Worm (Caenorhabditis elegans) whole organism, young adult: Measurements from ENCODE around the gene ceh-43.

Experiments
- B0261.1 ChIP-seq: sonication (generic microtip); optimal IDR thresholded peaks from 2 replicates; lab custom pipeline; 2016; ENCODE audit warnings: mild to moderate bottlenecking, missing genetic modification characterization, moderate library complexity, missing compliant biosample characterization
- C17E4.6 ChIP-seq: fragments of 200-800 bp; sonication (Bioruptor generic); IDR thresholded peaks from 2 replicates; pipeline ENCODE4 v1.3.6; 2022; ENCODE audit warnings: missing genetic modification reagents, missing genetic modification characterization, missing compliant biosample characterization
- T26A5.8 ChIP-seq: sonication (generic microtip); optimal IDR thresholded peaks from 2 replicates; lab custom pipeline; 2016; ENCODE audit warnings: missing genetic modification characterization, missing compliant biosample characterization
- aptf-2 ChIP-seq: fragments of 200-800 bp; sonication (Bioruptor generic); conservative IDR thresholded peaks from 2 replicates; pipeline ENCODE4 v1.3.6; 2022; ENCODE audit warnings: missing genetic modification reagents, missing genetic modification characterization, missing compliant biosample characterization
- attf-6 ChIP-seq: fragments of 200-800 bp; sonication (Bioruptor generic); IDR thresholded peaks from 2 replicates; pipeline ENCODE4 v1.3.6; 2022; ENCODE audit warnings: missing genetic modification reagents, missing genetic modification characterization, missing compliant biosample characterization
- bed-1 ChIP-seq: fragments of 200-800 bp; sonication (Bioruptor generic); IDR thresholded peaks from 2 replicates; pipeline ENCODE4 v1.3.6; 2022; ENCODE audit warnings: missing genetic modification reagents, missing genetic modification characterization, missing compliant biosample characterization
- ets-4 ChIP-seq: fragments of 200-800 bp; sonication (Bioruptor generic); optimal IDR thresholded peaks from 2 replicates; lab custom pipeline; 2018; ENCODE audit warnings: mild to moderate bottlenecking, missing genetic modification characterization, missing compliant biosample characterization
- mxl-1 ChIP-seq: sonication (generic microtip); optimal IDR thresholded peaks from 2 replicates; lab custom pipeline; 2016; ENCODE audit warnings: missing genetic modification characterization, missing compliant biosample characterization
- sdz-38 ChIP-seq: sonication (generic microtip); optimal IDR thresholded peaks from 2 replicates; lab custom pipeline; 2016; ENCODE audit warnings: missing genotype, missing genetic modification characterization, missing compliant biosample characterization
- tbp1 ChIP-seq: fragments of 200-800 bp; sonication (Bioruptor generic); optimal IDR thresholded peaks from 2 replicates; lab custom pipeline; 2018; ENCODE audit warnings: mild to moderate bottlenecking, missing genetic modification characterization, missing compliant biosample characterization
- zfh-2 ChIP-seq: fragments of 200-800 bp; sonication (Bioruptor generic); conservative IDR thresholded peaks from 2 replicates; pipeline ENCODE4 v1.3.6; 2022; ENCODE audit warnings: missing genetic modification reagents, missing genetic modification characterization, missing compliant biosample characterization

DNA sequence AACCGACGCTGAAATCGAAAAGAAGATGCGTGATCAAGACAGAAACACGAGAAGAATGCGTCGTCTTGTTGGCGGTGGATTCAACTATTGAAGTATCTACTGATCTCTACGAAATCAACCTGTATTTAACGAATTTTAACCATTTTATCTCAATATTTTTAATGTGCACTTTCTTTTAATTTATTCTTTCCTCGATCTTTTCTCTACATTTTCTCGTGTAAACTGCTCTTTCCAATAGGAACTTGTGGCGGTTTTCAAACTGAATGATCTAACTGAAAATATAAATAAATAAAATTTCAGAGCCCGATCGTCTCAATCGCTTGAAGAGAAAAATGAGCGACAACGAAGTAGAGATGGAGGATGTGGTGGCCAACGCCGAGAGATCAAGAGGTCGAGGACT, 43.8 kb downstream of the ceh-43 start, which contains the start of gene rnp-4:
- TF ChIP-seq zfh-2 (GFP tag; lab: Robert Waterston, UW) (no peak), tbp1 (GFP tag; lab: Kevin White, UChicago) (no peak), ets-4 (GFP tag; lab: Kevin White, UChicago) (no peak), bed-1 (GFP tag; lab: Robert Waterston, UW) (no peak), B0261.1 (tag; lab: Kevin White, UChicago) (no peak), aptf-2 (GFP tag; lab: Robert Waterston, UW) (no peak), attf-6 (GFP tag; lab: Robert Waterston, UW) (no peak), sdz-38 (no peak), mxl-1 (no peak), C17E4.6 (no peak), T26A5.8 (no peak)
